Worm (Caenorhabditis elegans): ENCODE results near the gene ttr-34.

The ttr-34 gene

DNA sequence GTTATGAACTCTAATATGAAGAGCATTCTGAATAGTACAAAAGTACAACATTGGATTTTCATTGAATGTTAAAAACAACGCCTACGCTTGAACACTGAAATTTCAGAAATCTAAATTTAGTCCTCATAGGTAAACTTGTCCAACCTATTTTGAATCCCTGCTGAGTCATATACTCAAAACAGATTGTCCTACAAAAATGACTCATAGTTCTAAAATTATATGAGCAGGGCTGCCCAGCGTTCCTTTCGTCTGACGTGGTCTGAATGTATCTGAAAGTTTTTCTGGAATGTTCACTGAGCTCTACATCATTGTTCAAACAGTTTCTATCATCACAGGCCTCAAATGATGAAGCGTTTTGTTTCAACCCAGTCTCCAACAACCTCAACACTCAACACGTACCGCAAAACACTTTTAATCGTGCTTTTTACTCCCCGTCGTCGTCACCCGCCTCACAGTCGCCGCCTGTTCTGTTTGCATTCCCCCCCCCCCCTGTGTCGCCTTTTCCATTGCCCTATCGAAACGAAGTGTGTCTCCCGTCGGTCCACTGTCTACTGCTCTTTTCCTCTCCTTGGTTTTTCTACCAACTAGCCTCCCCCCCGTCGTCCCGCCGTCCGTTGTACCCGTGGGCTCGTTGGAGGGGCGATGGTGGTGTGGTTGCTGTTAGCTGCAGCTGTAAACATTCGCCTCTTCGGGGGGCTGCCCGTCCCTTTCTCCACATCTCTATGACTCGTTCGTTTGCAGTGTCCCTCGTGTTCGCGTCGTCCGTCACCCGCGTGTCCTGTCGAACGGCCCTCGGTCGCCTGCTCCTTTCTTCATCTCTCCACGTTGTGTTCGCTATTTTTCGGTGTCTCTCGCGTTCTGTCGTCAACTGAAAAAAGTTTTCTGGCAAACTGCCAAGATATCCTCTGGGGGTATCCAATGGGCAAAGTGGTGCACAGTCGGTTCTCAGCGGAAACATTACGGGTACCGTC lies 4.5 kb downstream of the ttr-34 start (continued):
- TF ChIP-seq lsy-2 (tag; optimal IDR thresholded peaks at IDR 0.05) (peak in 1 of 2 experiments; percentile 50), ceh-82 (tag; optimal IDR thresholded peaks at IDR 0.05) (no peak)

- peak; percentile 95 for TF ChIP-seq zag-1 (tag; optimal IDR thresholded peaks at IDR 0.05)
- TF ChIP-seq unc-39 (tag; optimal IDR thresholded peaks at IDR 0.05): peak; percentile 95
- TF ChIP-seq nhr-21 (tag; optimal IDR thresholded peaks at IDR 0.05): peak; percentile 96
- peak; percentile 2 for TF ChIP-seq nhr-77 (tag; optimal IDR thresholded peaks at IDR 0.05)
- peak; percentile 97 for TF ChIP-seq ama-1 (optimal IDR thresholded peaks at IDR 0.05)
- no peak for TF ChIP-seq mbf-1 (tag; optimal IDR thresholded peaks at IDR 0.05)
- peak; percentile 98 for TF ChIP-seq F13H6.1 (tag; optimal IDR thresholded peaks at IDR 0.05)
- peak; percentile 97 for TF ChIP-seq nhr-129 (tag; optimal IDR thresholded peaks at IDR 0.05)
- no peak for TF ChIP-seq ZK546.5 (tag; optimal IDR thresholded peaks at IDR 0.05)
- peak; percentile 78 to 92 for TF ChIP-seq lsy-2 (tag; optimal IDR thresholded peaks at IDR 0.05)
- TF ChIP-seq nhr-25 (tag; optimal IDR thresholded peaks at IDR 0.05): peak; percentile 96
- peak; percentile 96 for TF ChIP-seq sem-4 (tag; optimal IDR thresholded peaks at IDR 0.05)
- TF ChIP-seq alr-1 (tag; optimal IDR thresholded peaks at IDR 0.05): peak; percentile 92
- TF ChIP-seq lin-39 (tag; optimal IDR thresholded peaks at IDR 0.05): peak; percentile 76
- TF ChIP-seq nhr-23 (tag; optimal IDR thresholded peaks at IDR 0.05): no peak
- peak; percentile 84 for TF ChIP-seq ceh-16 (tag; optimal IDR thresholded peaks at IDR 0.05)
- TF ChIP-seq unc-55 (GFP tag; optimal IDR thresholded peaks at IDR 0.05): peak; percentile 92
- no peak for TF ChIP-seq R02D3.7 (tag; optimal IDR thresholded peaks at IDR 0.05)
- no peak for TF ChIP-seq aly-2 (tag; optimal IDR thresholded peaks at IDR 0.05)
- TF ChIP-seq lin-11 (tag; optimal IDR thresholded peaks at IDR 0.05): peak; percentile 86
- peak; percentile 81 for TF ChIP-seq gmeb-1 (tag; optimal IDR thresholded peaks at IDR 0.05)
- TF ChIP-seq snpc-4 (tag; optimal IDR thresholded peaks at IDR 0.05): peak; percentile 66
- peak; percentile 12 for TF ChIP-seq elt-1 (tag; optimal IDR thresholded peaks at IDR 0.05)
- TF ChIP-seq nhr-237 (tag; optimal IDR thresholded peaks at IDR 0.05): no peak
- peak; percentile 79 for TF ChIP-seq Y55F3AM.14 (GFP tag; optimal IDR thresholded peaks at IDR 0.05)
- TF ChIP-seq egl-27 (tag; optimal IDR thresholded peaks at IDR 0.05): peak; percentile 97
- TF ChIP-seq dmd-4 (tag; optimal IDR thresholded peaks at IDR 0.05): no peak
- peak; percentile 95 for TF ChIP-seq sma-9 (GFP tag; optimal IDR thresholded peaks at IDR 0.05)
- TF ChIP-seq sma-9 (tag; optimal IDR thresholded peaks at IDR 0.05): no peak
- TF ChIP-seq ztf-11 (tag; optimal IDR thresholded peaks at IDR 0.05): no peak
- TF ChIP-seq lin-13 (GFP tag; optimal IDR thresholded peaks at IDR 0.05): peak; percentile 92
- TF ChIP-seq ceh-82 (tag; optimal IDR thresholded peaks at IDR 0.05): peak; percentile 80
- TF ChIP-seq skn-1 (tag; optimal IDR thresholded peaks at IDR 0.05): no peak
- no peak for TF ChIP-seq ztf-1 (GFP tag; conservative IDR thresholded peaks at IDR 0.05)
- TF ChIP-seq peb-1 (tag; optimal IDR thresholded peaks at IDR 0.05): no peak
- peak; percentile 92 for TF ChIP-seq sma-3 (GFP tag; optimal IDR thresholded peaks at IDR 0.05)
- TF ChIP-seq nhr-10 (tag; optimal IDR thresholded peaks at IDR 0.05): peak; percentile 77
- TF ChIP-seq nhr-6 (tag; optimal IDR thresholded peaks at IDR 0.05): peak; percentile 90
- TF ChIP-seq elt-3 (tag; optimal IDR thresholded peaks at IDR 0.05): no peak
- TF ChIP-seq blmp-1 (tag; optimal IDR thresholded peaks at IDR 0.05; ENCODE audit: insufficient read depth): peak; percentile 87
- peak; percentile 97 for TF ChIP-seq C34F6.9 (tag; optimal IDR thresholded peaks at IDR 0.05)
- peak; percentile 95 for TF ChIP-seq mab-5 (tag; optimal IDR thresholded peaks at IDR 0.05)
- peak; percentile 62 for TF ChIP-seq nhr-11 (tag; optimal IDR thresholded peaks at IDR 0.05)
- TF ChIP-seq unc-62 (GFP tag; optimal IDR thresholded peaks at IDR 0.05): peak; percentile 77
- TF ChIP-seq fos-1 (tag; optimal IDR thresholded peaks at IDR 0.05): peak; percentile 95
- TF ChIP-seq mdl-1 (tag; optimal IDR thresholded peaks at IDR 0.05): peak; percentile 93 to 99
- TF ChIP-seq ztf-4 (tag; optimal IDR thresholded peaks at IDR 0.05): peak; percentile 92
- no peak for TF ChIP-seq nhr-12 (tag; optimal IDR thresholded peaks at IDR 0.05)
- peak; percentile 96 for TF ChIP-seq crh-2 (tag; optimal IDR thresholded peaks at IDR 0.05)
Observed at ce11 chrX:13144975-13145618, 5.5 kb downstream of the ttr-34 start.

All from whole organism, L2 larva.